Worm (Caenorhabditis elegans) whole organism, L4 larva: ENCODE results near the gene osgn-1.

Experiments
- F44E2.7 ChIP-seq: fragments of 200-800 bp; sonication (Bioruptor generic); IDR thresholded peaks from 2 replicates; pipeline ENCODE4 v2.1.2; 2022; ENCODE audit warnings: missing genetic modification characterization, missing compliant biosample characterization
- R02D3.7 ChIP-seq: fragments of 150-350 bp; sonication (generic microtip); optimal IDR thresholded peaks from 3 replicates; lab custom pipeline; 2014; ENCODE audit warnings: missing biosample characterization, missing genetic modification characterization
- T20F7.1 ChIP-seq: fragments of 200-800 bp; sonication (Bioruptor generic); optimal IDR thresholded peaks from 2 replicates; lab custom pipeline; 2018; ENCODE audit warnings: mild to moderate bottlenecking, missing genetic modification characterization, missing compliant biosample characterization
- T26A8.4 ChIP-seq: fragments of 200-800 bp; sonication (Bioruptor generic); IDR thresholded peaks from 2 replicates; pipeline ENCODE4 v1.3.6; 2022; ENCODE audit warnings: missing genetic modification characterization, missing compliant biosample characterization
- Y48G9A.11 ChIP-seq: fragments of 200-800 bp; sonication (Bioruptor generic); IDR thresholded peaks from 2 replicates; pipeline ENCODE4 v1.3.6; 2022; ENCODE audit warnings: missing genetic modification reagents, missing genetic modification characterization, missing compliant biosample characterization
- Y5F2A.4 ChIP-seq: fragments of 200-800 bp; sonication (Bioruptor generic); optimal IDR thresholded peaks from 2 replicates; lab custom pipeline; 2018; ENCODE audit warnings: mild to moderate bottlenecking, missing genetic modification characterization, missing compliant biosample characterization
- ZK337.2 ChIP-seq: fragments of 200-800 bp; sonication (Bioruptor generic); IDR thresholded peaks from 2 replicates; pipeline ENCODE4 v1.3.6; 2022; ENCODE audit warnings: missing genetic modification reagents, missing genetic modification characterization, missing compliant biosample characterization
- ZK546.5 ChIP-seq, 2 experiments: sonication (generic microtip); optimal IDR thresholded peaks; 2 replicates each; lab custom pipeline; 2017; ENCODE audit warnings: missing biosample characterization in 2 of 2, missing genetic modification characterization in 2 of 2
- aha-1 ChIP-seq: fragments of 150-350 bp; peaks from one replicate; lab custom pipeline; 2014; ENCODE audit warnings: missing biosample characterization, missing genetic modification characterization
- ama-1 ChIP-seq: fragments of 150-350 bp; optimal IDR thresholded peaks from 2 replicates; lab custom pipeline; 2014; ENCODE audit warnings: inconsistent platforms, mixed read lengths
- ces-1 ChIP-seq: fragments of 150-350 bp; sonication (generic microtip); optimal IDR thresholded peaks from 4 replicates; lab custom pipeline; 2014; ENCODE audit warnings: missing biosample characterization, missing genetic modification reagents, missing genetic modification characterization
- daf-12 ChIP-seq: fragments of 150-350 bp; optimal IDR thresholded peaks from 2 replicates; lab custom pipeline; 2014; ENCODE audit warnings: missing biosample characterization, missing genetic modification reagents, missing genetic modification characterization
- daf-16 ChIP-seq, 3 experiments: sonication (generic microtip); optimal IDR thresholded peaks; 2 replicates each; lab custom pipeline; 2016 to 2017; ENCODE audit warnings: missing genetic modification characterization in 3 of 3, missing genetic modification reagents in 3 of 3, mild to moderate bottlenecking in 2 of 3, missing compliant biosample characterization in 2 of 3, missing biosample characterization in 1 of 3, moderate library complexity in 1 of 3
- dmd-6 ChIP-seq: fragments of 200-800 bp; sonication (Bioruptor generic); IDR thresholded peaks from 2 replicates; pipeline ENCODE4 v1.3.6; 2022; ENCODE audit warnings: missing genetic modification reagents, missing genetic modification characterization, missing compliant biosample characterization
- dmd-8 ChIP-seq: fragments of 200-800 bp; sonication (Bioruptor generic); IDR thresholded peaks from 2 replicates; pipeline ENCODE4 v1.3.6; 2022; ENCODE audit warnings: missing genetic modification characterization, missing compliant biosample characterization
- dmd-9 ChIP-seq: fragments of 200-800 bp; sonication (Bioruptor generic); IDR thresholded peaks from 2 replicates; pipeline ENCODE4 v1.3.6; 2022; ENCODE audit warnings: missing genetic modification reagents, missing genetic modification characterization, missing compliant biosample characterization
- dve-1 ChIP-seq: sonication (generic microtip); optimal IDR thresholded peaks from 2 replicates; lab custom pipeline; 2017; ENCODE audit warnings: antibody characterized with exemption, mild to moderate bottlenecking, missing genetic modification characterization, missing compliant biosample characterization; ENCODE audit not compliant: insufficient read depth
- egl-27 ChIP-seq: sonication (generic microtip); optimal IDR thresholded peaks from 3 replicates; lab custom pipeline; 2017; ENCODE audit warnings: missing biosample characterization, missing genetic modification reagents, missing genetic modification characterization
- egl-43 ChIP-seq: fragments of 200-800 bp; sonication (Bioruptor generic); IDR thresholded peaks from 2 replicates; pipeline ENCODE4 v1.3.6; 2022; ENCODE audit warnings: missing genetic modification reagents, missing genetic modification characterization, missing compliant biosample characterization
- gei-8 ChIP-seq: fragments of 200-800 bp; sonication (Bioruptor generic); optimal IDR thresholded peaks from 2 replicates; lab custom pipeline; 2018; ENCODE audit warnings: mild to moderate bottlenecking, missing genetic modification characterization, missing compliant biosample characterization
- hlh-11 ChIP-seq: fragments of 200-800 bp; sonication (Bioruptor generic); optimal IDR thresholded peaks from 2 replicates; lab custom pipeline; 2018; ENCODE audit warnings: mild to moderate bottlenecking, missing genetic modification characterization, missing compliant biosample characterization
- hmg-1.1 ChIP-seq: fragments of 200-800 bp; sonication (Bioruptor generic); IDR thresholded peaks from 2 replicates; pipeline ENCODE4 v1.3.6; 2022; ENCODE audit warnings: missing genetic modification reagents, missing genetic modification characterization, missing compliant biosample characterization
- lin-38 ChIP-seq: fragments of 200-800 bp; sonication (Bioruptor generic); IDR thresholded peaks from 2 replicates; pipeline ENCODE4 v1.3.6; 2022; ENCODE audit warnings: missing genetic modification reagents, missing genetic modification characterization, missing compliant biosample characterization
- lir-3 ChIP-seq: sonication (generic microtip); optimal IDR thresholded peaks from 2 replicates; lab custom pipeline; 2016; ENCODE audit warnings: mild to moderate bottlenecking, missing genetic modification characterization, missing compliant biosample characterization
- lsy-2 ChIP-seq, 2 experiments: fragments of 150-350 bp in 1 of 2; sonication (generic microtip) in 1 of 2; optimal IDR thresholded peaks; 2 replicates each; lab custom pipeline; 2014 to 2017; ENCODE audit warnings: missing biosample characterization in 2 of 2, missing genetic modification characterization in 2 of 2
- mdl-1 ChIP-seq, 2 experiments: fragments of 150-350 bp in 1 of 2; sonication (generic microtip) in 1 of 2; optimal IDR thresholded peaks; 2 replicates each; lab custom pipeline; 2014 to 2017; ENCODE audit warnings: missing biosample characterization in 2 of 2, missing genetic modification characterization in 2 of 2
- mdt-29 ChIP-seq: fragments of 200-800 bp; sonication (Bioruptor generic); IDR thresholded peaks from 2 replicates; pipeline ENCODE4 v1.3.6; 2022; ENCODE audit warnings: missing genetic modification reagents, missing genetic modification characterization, missing compliant biosample characterization
- mep-1 ChIP-seq: fragments of 150-350 bp; sonication (generic microtip); optimal IDR thresholded peaks from 3 replicates; lab custom pipeline; 2014; ENCODE audit warnings: missing biosample characterization, missing genetic modification characterization
- mes-2 ChIP-seq: sonication (generic microtip); optimal IDR thresholded peaks from 2 replicates; lab custom pipeline; 2016; ENCODE audit warnings: missing genotype, mild to moderate bottlenecking, missing genetic modification characterization, missing compliant biosample characterization; ENCODE audit not compliant: poor library complexity, severe bottlenecking
- mxl-3 ChIP-seq: fragments of 200-800 bp; sonication (Bioruptor generic); optimal IDR thresholded peaks from 2 replicates; lab custom pipeline; 2018; ENCODE audit warnings: mild to moderate bottlenecking, missing genetic modification characterization, missing compliant biosample characterization
- nhr-11 ChIP-seq: fragments of 150-350 bp; optimal IDR thresholded peaks from 2 replicates; lab custom pipeline; 2014; ENCODE audit warnings: missing biosample characterization, missing genetic modification characterization
- nhr-111 ChIP-seq: fragments of 200-800 bp; sonication (Bioruptor generic); optimal IDR thresholded peaks from 2 replicates; lab custom pipeline; 2018; ENCODE audit warnings: mild to moderate bottlenecking, missing genetic modification characterization, missing compliant biosample characterization
- nhr-28 ChIP-seq: fragments of 150-350 bp; optimal IDR thresholded peaks from 2 replicates; lab custom pipeline; 2014; ENCODE audit warnings: missing biosample characterization, missing genetic modification characterization
- nhr-42 ChIP-seq: fragments of 200-800 bp; sonication (Bioruptor generic); IDR thresholded peaks from 2 replicates; pipeline ENCODE4 v1.3.6; 2022; ENCODE audit warnings: missing genetic modification characterization, missing compliant biosample characterization
- nhr-48 ChIP-seq: sonication (generic microtip); optimal IDR thresholded peaks from 2 replicates; lab custom pipeline; 2016; ENCODE audit warnings: mild to moderate bottlenecking, missing genetic modification characterization, missing compliant biosample characterization
- nhr-6 ChIP-seq: fragments of 150-350 bp; optimal IDR thresholded peaks from 2 replicates; lab custom pipeline; 2014; ENCODE audit warnings: missing biosample characterization, missing genetic modification characterization
- nhr-76 ChIP-seq: fragments of 150-350 bp; optimal IDR thresholded peaks from 2 replicates; lab custom pipeline; 2014; ENCODE audit warnings: missing biosample characterization, missing genetic modification characterization
- nhr-77 ChIP-seq: fragments of 150-350 bp; optimal IDR thresholded peaks from 2 replicates; lab custom pipeline; 2014; ENCODE audit warnings: missing biosample characterization, missing genetic modification characterization
- pqm-1 ChIP-seq: sonication (generic microtip); optimal IDR thresholded peaks from 2 replicates; lab custom pipeline; 2017; ENCODE audit warnings: missing biosample characterization, missing genetic modification characterization
- saeg-2 ChIP-seq: fragments of 200-800 bp; sonication (Bioruptor generic); IDR thresholded peaks from 2 replicates; pipeline ENCODE4 v1.3.6; 2022; ENCODE audit warnings: missing genetic modification reagents, missing genetic modification characterization, missing compliant biosample characterization
- set-16 ChIP-seq: fragments of 200-800 bp; sonication (Bioruptor generic); IDR thresholded peaks from 2 replicates; pipeline ENCODE4 v1.3.6; 2022; ENCODE audit warnings: missing genetic modification reagents, missing genetic modification characterization, missing compliant biosample characterization
- snpc-4 ChIP-seq: fragments of 150-350 bp; optimal IDR thresholded peaks from 2 replicates; lab custom pipeline; 2014; ENCODE audit warnings: missing biosample characterization, missing genetic modification characterization
- spr-3 ChIP-seq: fragments of 200-800 bp; sonication (Bioruptor generic); optimal IDR thresholded peaks from 2 replicates; lab custom pipeline; 2018; ENCODE audit warnings: mild to moderate bottlenecking, missing genetic modification characterization, missing compliant biosample characterization
- tra-1 ChIP-seq: fragments of 200-800 bp; sonication (Bioruptor generic); IDR thresholded peaks from 2 replicates; pipeline ENCODE4 v1.3.6; 2022; ENCODE audit warnings: missing genetic modification reagents, missing genetic modification characterization, missing compliant biosample characterization
- unc-130 ChIP-seq: sonication (generic microtip); optimal IDR thresholded peaks from 2 replicates; lab custom pipeline; 2016; ENCODE audit warnings: missing genetic modification reagents, missing genetic modification characterization, missing compliant biosample characterization
- unc-62 ChIP-seq, 3 experiments: fragments of 150-350 bp in 1 of 3; sonication (generic microtip); optimal IDR thresholded peaks in 2 of 3; peaks in 1 of 3; 1 replicate in 1 of 3; 2 replicates in 2 of 3; lab custom pipeline; 2014 to 2017; ENCODE audit warnings: missing biosample characterization in 3 of 3, missing genetic modification characterization in 3 of 3, missing genetic modification reagents in 3 of 3, missing genotype in 1 of 3
- vab-7 ChIP-seq: fragments of 200-800 bp; sonication (Bioruptor generic); IDR thresholded peaks from 2 replicates; pipeline ENCODE4 v1.3.6; 2022; ENCODE audit warnings: missing genetic modification reagents, missing genetic modification characterization, missing compliant biosample characterization
- zag-1 ChIP-seq: fragments of 150-350 bp; optimal IDR thresholded peaks from 2 replicates; lab custom pipeline; 2014; ENCODE audit warnings: missing biosample characterization, missing genetic modification characterization
- zip-2 ChIP-seq: fragments of 150-350 bp; optimal IDR thresholded peaks from 2 replicates; lab custom pipeline; 2014; ENCODE audit warnings: missing biosample characterization, missing genetic modification characterization

The osgn-1 gene

DNA sequence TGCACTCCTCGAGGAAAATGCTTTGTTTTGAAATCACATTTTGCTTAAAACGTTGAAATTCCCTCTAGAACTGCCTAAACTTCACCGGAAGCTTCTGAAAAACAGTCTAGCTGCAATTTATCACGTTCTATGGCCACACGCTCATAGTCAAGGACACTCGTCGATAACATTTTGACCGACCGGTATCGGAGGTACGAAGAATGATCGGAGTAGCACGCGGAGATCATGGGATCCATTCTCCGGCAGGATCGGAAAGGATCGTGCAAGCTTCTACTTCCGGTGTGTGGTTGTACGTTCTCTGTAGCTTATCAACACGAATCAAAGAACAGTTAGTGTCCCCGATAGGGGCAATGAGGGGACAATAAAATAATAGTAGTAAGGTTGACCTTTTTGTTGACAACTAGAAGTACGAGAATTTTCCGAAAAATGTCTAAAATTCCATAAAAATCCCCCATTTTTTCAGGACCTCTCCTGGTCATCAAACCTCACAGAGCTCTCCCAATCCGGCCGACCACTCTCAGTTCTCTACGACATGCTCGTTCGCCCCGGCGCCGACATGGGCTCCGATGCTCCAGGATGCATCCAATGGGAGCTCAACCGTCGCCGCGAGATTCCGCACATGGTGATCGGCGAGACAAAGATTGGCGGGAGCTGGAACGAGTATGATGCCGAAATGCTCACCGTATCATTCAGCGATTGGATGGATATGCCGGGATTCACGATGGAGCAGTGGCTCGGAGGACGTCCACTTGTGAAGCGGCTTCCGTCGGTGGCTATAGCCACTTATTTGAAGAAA lies 9.1 kb downstream of the osgn-1 start:
- TF ChIP-seq set-16 (GFP tag; lab: Robert Waterston, UW), result peak; percentile 84
- no peak for TF ChIP-seq T26A8.4 (GFP tag; lab: Robert Waterston, UW)
- TF ChIP-seq aha-1, result peak; percentile 98
- no peak for TF ChIP-seq mdt-29
- no peak for TF ChIP-seq nhr-77 (tag; lab: Kevin White, UChicago)
- no peak for TF ChIP-seq tra-1
- TF ChIP-seq zag-1 (tag; lab: Kevin White, UChicago), result no peak
- TF ChIP-seq lin-38 (GFP tag; lab: Robert Waterston, UW), result no peak
- TF ChIP-seq lir-3, result no peak
- TF ChIP-seq ces-1 (GFP tag; lab: Kevin White, UChicago), result no peak
- peak in 1 of 2 experiments; percentile 74 for TF ChIP-seq unc-62 (GFP tag; optimal IDR thresholded peaks at IDR 0.05 in 1 of 2; lab: Kevin White, UChicago)
- no peak for TF ChIP-seq unc-62 (tag; optimal IDR thresholded peaks at IDR 0.05; lab: Kevin White, UChicago)
- TF ChIP-seq dmd-8, result no peak
- TF ChIP-seq F44E2.7 (GFP tag; lab: Robert Waterston, UW), result 0 out of 2 replicates have a peak, but pooled peaks have one; percentile 4
- no peak for TF ChIP-seq egl-27 (tag; lab: Kevin White, UChicago)
- peak; percentile 28 for TF ChIP-seq mes-2 (tag; lab: Kevin White, UChicago)
- peak; percentile 47 for TF ChIP-seq nhr-48 (tag; lab: Kevin White, UChicago)
- no peak for TF ChIP-seq nhr-11
- TF ChIP-seq egl-43 (GFP tag; lab: Robert Waterston, UW), result no peak
- TF ChIP-seq vab-7 (GFP tag; lab: Robert Waterston, UW), result no peak
- TF ChIP-seq unc-130 (GFP tag; lab: Kevin White, UChicago), result no peak
- peak; percentile 29 for TF ChIP-seq mep-1
- TF ChIP-seq daf-16 (GFP tag; optimal IDR thresholded peaks at IDR 0.05; lab: Kevin White, UChicago), result no peak
- TF ChIP-seq daf-16 (tag; optimal IDR thresholded peaks at IDR 0.05; lab: Kevin White, UChicago), result peak; percentile 38
- TF ChIP-seq R02D3.7 (tag; lab: Kevin White, UChicago), result no peak
- TF ChIP-seq nhr-76 (tag; lab: Kevin White, UChicago), result no peak
- peak; percentile 62 for TF ChIP-seq hlh-11 (tag; lab: Kevin White, UChicago)
- no peak for TF ChIP-seq ama-1 (lab: Kevin White, UChicago)
- no peak for TF ChIP-seq daf-12
- peak; percentile 20 for TF ChIP-seq dmd-6 (GFP tag; lab: Robert Waterston, UW)
- no peak for TF ChIP-seq ZK546.5 (tag; optimal IDR thresholded peaks at IDR 0.05; lab: Kevin White, UChicago)
- TF ChIP-seq dmd-9 (GFP tag; lab: Robert Waterston, UW), result no peak
- no peak for TF ChIP-seq ZK337.2
- no peak for TF ChIP-seq T20F7.1
- no peak for TF ChIP-seq spr-3 (GFP tag; lab: Kevin White, UChicago)
- no peak for TF ChIP-seq lsy-2 (tag; optimal IDR thresholded peaks at IDR 0.05; lab: Kevin White, UChicago)
- no peak for TF ChIP-seq nhr-6 (tag; lab: Kevin White, UChicago)
- TF ChIP-seq nhr-28 (tag; lab: Kevin White, UChicago), result peak; percentile 86
- no peak for TF ChIP-seq nhr-42
- TF ChIP-seq snpc-4, result no peak
- peak; percentile 47 for TF ChIP-seq dve-1 (tag; lab: Kevin White, UChicago)
- peak; percentile 22 for TF ChIP-seq mxl-3 (GFP tag; lab: Kevin White, UChicago)
- no peak for TF ChIP-seq Y5F2A.4
- TF ChIP-seq gei-8 (GFP tag; lab: Kevin White, UChicago), result no peak
- TF ChIP-seq mdl-1 (tag; optimal IDR thresholded peaks at IDR 0.05; lab: Kevin White, UChicago), result peak in 1 of 2 experiments; percentile 66
- TF ChIP-seq nhr-111 (GFP tag; lab: Kevin White, UChicago), result no peak
- TF ChIP-seq Y48G9A.11, result no peak
- TF ChIP-seq zip-2 (tag; lab: Kevin White, UChicago), result no peak
- TF ChIP-seq saeg-2, result no peak
- TF ChIP-seq hmg-1.1 (GFP tag; lab: Robert Waterston, UW), result no peak
- no peak for TF ChIP-seq pqm-1 (tag; lab: Kevin White, UChicago)
